Worm (Caenorhabditis elegans): ENCODE results near the gene F52H3.6.

ce11 chrII:10045670-10046069, 17.4 kb upstream of the F52H3.6 start:
- TF ChIP-seq aly-2 (tag; optimal IDR thresholded peaks at IDR 0.05) (no peak), ceh-82 (tag; optimal IDR thresholded peaks at IDR 0.05) (no peak), unc-30 (tag; optimal IDR thresholded peaks at IDR 0.05) (no peak), C16A3.4 (tag; optimal IDR thresholded peaks at IDR 0.05) (no peak), lin-39 (tag; optimal IDR thresholded peaks at IDR 0.05) (no peak), ama-1 (optimal IDR thresholded peaks at IDR 0.05) (no peak), nhr-77 (tag; optimal IDR thresholded peaks at IDR 0.05) (no peak)
